Fruit fly (Drosophila melanogaster): ENCODE measurements around the gene ATPsynbetaL.

ATPsynbetaL gene

DNA sequence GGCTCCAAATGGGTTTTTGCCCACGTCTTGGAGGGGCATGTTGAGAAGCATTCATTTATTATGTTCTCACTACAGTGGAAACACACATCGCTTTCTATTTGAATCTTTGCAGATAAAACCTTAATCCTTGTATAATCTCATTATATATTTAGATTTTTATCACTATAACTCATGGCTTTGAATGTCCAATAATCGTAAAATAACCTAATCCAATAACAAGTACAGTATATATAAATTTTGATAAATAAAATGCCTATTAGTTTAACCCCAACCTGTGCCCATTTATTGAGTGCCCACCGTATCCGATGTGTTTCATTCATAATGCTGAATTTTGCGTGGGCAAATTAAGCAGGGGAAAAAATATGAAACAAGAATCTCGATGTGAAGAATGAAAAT, 48.9 kb downstream of the ATPsynbetaL start (continued):
- TF ChIP-seq Fer3 (tag; optimal IDR thresholded peaks at IDR 0.05) (peak; percentile 71), CG12769 (tag; optimal IDR thresholded peaks at IDR 0.05) (no peak), CG10565 (GFP tag; optimal IDR thresholded peaks at IDR 0.05) (no peak), hbn (GFP tag; IDR thresholded peaks at IDR 0.05; ENCODE audit: partially characterized antibody) (no peak), dmrt99B (tag; optimal IDR thresholded peaks at IDR 0.05) (peak; percentile 39), CG13287 (GFP tag; IDR thresholded peaks at IDR 0.05; ENCODE audit: partially characterized antibody) (no peak), Adf1 (GFP tag; IDR thresholded peaks at IDR 0.05) (no peak), Ssrp (tag; optimal IDR thresholded peaks at IDR 0.05) (peak; percentile 4), Dek (tag; optimal IDR thresholded peaks at IDR 0.05) (peak; percentile 55), B-H2 (GFP tag; optimal IDR thresholded peaks at IDR 0.05) (peak; percentile 19), rib (GFP tag; IDR thresholded peaks at IDR 0.05) (no peak), tx (GFP tag; optimal IDR thresholded peaks at IDR 0.05) (no peak), CG1792 (GFP tag; optimal IDR thresholded peaks at IDR 0.05) (no peak), CG42726 (GFP tag; IDR thresholded peaks at IDR 0.05; ENCODE audit: partially characterized antibody) (no peak), sug (tag; optimal IDR thresholded peaks at IDR 0.05) (peak; percentile 47), sim (GFP tag; IDR thresholded peaks at IDR 0.05) (no peak), CG6689 (GFP tag; IDR thresholded peaks at IDR 0.05) (no peak; the same call in none of the 2 replicates), CG6854 (GFP tag; optimal IDR thresholded peaks at IDR 0.05) (no peak), phol (tag; optimal IDR thresholded peaks at IDR 0.05) (peak; percentile 14), Oaz (GFP tag; IDR thresholded peaks at IDR 0.05) (no peak), trem (tag; optimal IDR thresholded peaks at IDR 0.05) (no peak), CG31388 (GFP tag; optimal IDR thresholded peaks at IDR 0.05) (no peak), tin (GFP tag; optimal IDR thresholded peaks at IDR 0.05) (no peak), Dad (GFP tag; optimal IDR thresholded peaks at IDR 0.05) (no peak), bbx (GFP tag; IDR thresholded peaks at IDR 0.05; ENCODE audit: partially characterized antibody) (no peak), HLH3B (GFP tag; IDR thresholded peaks at IDR 0.05) (0 out of 2 replicates have a peak, but pooled peaks have one; percentile 11), CG4404 (GFP tag; IDR thresholded peaks at IDR 0.05) (no peak), scrt (GFP tag; optimal IDR thresholded peaks at IDR 0.05) (no peak), aop (GFP tag; IDR thresholded peaks at IDR 0.05) (no peak), CG17385 (GFP tag; optimal IDR thresholded peaks at IDR 0.05) (peak; percentile 21), esg (GFP tag; conservative IDR thresholded peaks at IDR 0.05) (0 out of 2 replicates have a peak, but pooled peaks have one; percentile 8), PHDP (tag; optimal IDR thresholded peaks at IDR 0.05) (peak; percentile 56), gcm2 (GFP tag; optimal IDR thresholded peaks at IDR 0.05) (no peak), CG17361 (GFP tag; IDR thresholded peaks at IDR 0.05) (0 out of 3 replicates have a peak, but pooled peaks have one; percentile 18), unpg (GFP tag; optimal IDR thresholded peaks at IDR 0.05) (peak; percentile 49), CG5245 (GFP tag; optimal IDR thresholded peaks at IDR 0.05) (no peak), Hey (tag; optimal IDR thresholded peaks at IDR 0.05) (no peak), cato (GFP tag; optimal IDR thresholded peaks at IDR 0.05; ENCODE audit: borderline replicate concordance) (no peak), grau (tag; optimal IDR thresholded peaks at IDR 0.05) (peak; percentile 91), tll (GFP tag; optimal IDR thresholded peaks at IDR 0.05) (no peak), Doc3 (GFP tag; IDR thresholded peaks at IDR 0.05; ENCODE audit: partially characterized antibody) (no peak), CG7556 (GFP tag; optimal IDR thresholded peaks at IDR 0.05) (peak; percentile 39), nerfin-1 (tag; optimal IDR thresholded peaks at IDR 0.05) (no peak), fd102C (GFP tag; optimal IDR thresholded peaks at IDR 0.05) (no peak), CkIIα-i1 (GFP tag; IDR thresholded peaks at IDR 0.05) (no peak), Abd-B (GFP tag; optimal IDR thresholded peaks at IDR 0.05) (peak; percentile 3), bcd (GFP tag; optimal IDR thresholded peaks at IDR 0.05) (peak; percentile 49), Nf-YA (GFP tag; IDR thresholded peaks at IDR 0.05) (no peak), Rx (GFP tag; IDR thresholded peaks at IDR 0.05) (no peak), vfl (GFP tag; optimal IDR thresholded peaks at IDR 0.05) (no peak), trh (GFP tag; optimal IDR thresholded peaks at IDR 0.05) (no peak)

Data from whole organism, embryonic.